Worm (Caenorhabditis elegans) whole organism, L2 larva: ENCODE measurements around the gene mrps-35.

Experiments
- R02D3.7 ChIP-seq: fragments of 150-350 bp; optimal IDR thresholded peaks from 2 replicates; lab custom pipeline; 2014; ENCODE audit warnings: missing biosample characterization, missing genetic modification characterization
- aly-2 ChIP-seq: fragments of 150-350 bp; optimal IDR thresholded peaks from 2 replicates; lab custom pipeline; 2014; ENCODE audit warnings: missing biosample characterization, missing genetic modification characterization
- ama-1 ChIP-seq: fragments of 150-350 bp; optimal IDR thresholded peaks from 2 replicates; lab custom pipeline; 2018; ENCODE audit warnings: inconsistent platforms
- elt-1 ChIP-seq: fragments of 150-350 bp; optimal IDR thresholded peaks from 2 replicates; lab custom pipeline; 2014; ENCODE audit warnings: missing biosample characterization, missing genetic modification characterization
- lsy-2 ChIP-seq, 2 experiments: fragments of 150-350 bp in 1 of 2; sonication (generic microtip) in 1 of 2; optimal IDR thresholded peaks; 2 replicates each; lab custom pipeline; 2014 to 2017; ENCODE audit warnings: missing biosample characterization in 2 of 2, missing genetic modification characterization in 2 of 2
- mab-5 ChIP-seq: fragments of 150-350 bp; optimal IDR thresholded peaks from 2 replicates; lab custom pipeline; 2014; ENCODE audit warnings: missing biosample characterization, missing genetic modification characterization
- nhr-10 ChIP-seq: sonication (generic microtip); optimal IDR thresholded peaks from 2 replicates; lab custom pipeline; 2017; ENCODE audit warnings: missing biosample characterization, missing genetic modification characterization
- nhr-25 ChIP-seq: fragments of 150-350 bp; sonication (generic microtip); optimal IDR thresholded peaks from 3 replicates; lab custom pipeline; 2014; ENCODE audit warnings: missing biosample characterization, missing genetic modification characterization
- nhr-6 ChIP-seq: fragments of 150-350 bp; optimal IDR thresholded peaks from 2 replicates; lab custom pipeline; 2014; ENCODE audit warnings: missing biosample characterization, missing genetic modification characterization
- unc-62 ChIP-seq: fragments of 150-350 bp; optimal IDR thresholded peaks from 2 replicates; lab custom pipeline; 2014; ENCODE audit warnings: missing biosample characterization, missing genetic modification reagents, missing genetic modification characterization
- ztf-1 ChIP-seq: fragments of 200-800 bp; sonication (Bioruptor generic); conservative IDR thresholded peaks from 2 replicates; pipeline ENCODE4 v1.3.6; 2022; ENCODE audit warnings: missing genetic modification characterization, missing compliant biosample characterization

- TF ChIP-seq ama-1 (no peak), nhr-25 (tag; lab: Kevin White, UChicago) (no peak), unc-62 (GFP tag; lab: Kevin White, UChicago) (no peak), mab-5 (tag; lab: Kevin White, UChicago) (no peak), aly-2 (no peak), lsy-2 (tag; optimal IDR thresholded peaks at IDR 0.05; lab: Kevin White, UChicago) (no peak), R02D3.7 (tag; lab: Kevin White, UChicago) (no peak), ztf-1 (GFP tag; lab: Robert Waterston, UW) (no peak), nhr-6 (no peak), elt-1 (tag; lab: Kevin White, UChicago) (no peak), nhr-10 (no peak)
Observed at ce11 chrV:18998045-18998444, 16.9 kb downstream of the mrps-35 start, which contains the start of gene tgt-2.
